Fruit fly (Drosophila melanogaster) whole organism, embryonic: ENCODE data around the gene Dlc90F.
A peak's percentile ranks its signal among the peaks of the same experiment; 100 is the strongest.

Source experiments
- Ada2b ChIP-seq: fragments of 200-800 bp; sonication (Bioruptor generic); IDR thresholded peaks from 2 replicates; pipeline ENCODE4 v1.3.6; 2022; ENCODE audit warnings: missing biosample characterization, missing genetic modification characterization
- Atf-2 ChIP-seq: fragments of 200-800 bp; sonication (Bioruptor generic); optimal IDR thresholded peaks from 2 replicates; lab custom pipeline; 2016; ENCODE audit warnings: missing biosample characterization, missing genetic modification characterization
- Blimp-1 ChIP-seq: fragments of 200-800 bp; sonication (Bioruptor generic); optimal IDR thresholded peaks from 3 replicates; lab custom pipeline; 2018; ENCODE audit warnings: missing biosample characterization, missing genetic modification characterization, mild to moderate bottlenecking, moderate library complexity, missing genetic modification reagents
- CG13775 ChIP-seq: fragments of 200-800 bp; sonication (Bioruptor generic); optimal IDR thresholded peaks from 3 replicates; lab custom pipeline; 2017; ENCODE audit warnings: missing biosample characterization, mild to moderate bottlenecking, missing genetic modification characterization
- CG17568 ChIP-seq: fragments of 200-800 bp; sonication (Bioruptor generic); optimal IDR thresholded peaks from 2 replicates; lab custom pipeline; 2018; ENCODE audit warnings: missing biosample characterization, mild to moderate bottlenecking, missing genetic modification characterization, moderate library complexity
- CG17612 ChIP-seq: fragments of 200-800 bp; sonication (Bioruptor generic); IDR thresholded peaks from 2 replicates; pipeline ENCODE4 v1.3.6; 2022; ENCODE audit warnings: missing biosample characterization, missing genetic modification characterization
- CG17912 ChIP-seq: fragments of 200-800 bp; sonication (Bioruptor generic); optimal IDR thresholded peaks from 2 replicates; lab custom pipeline; 2018; ENCODE audit warnings: missing biosample characterization, mild to moderate bottlenecking, missing genetic modification characterization
- CG31441 ChIP-seq: fragments of 200-800 bp; sonication (Bioruptor generic); IDR thresholded peaks from 2 replicates; pipeline ENCODE4 v1.3.6; 2022; ENCODE audit warnings: missing biosample characterization, missing genetic modification characterization
- CG33213 ChIP-seq: fragments of 200-800 bp; sonication (Bioruptor generic); optimal IDR thresholded peaks from 3 replicates; lab custom pipeline; 2016; ENCODE audit warnings: missing biosample characterization, missing genetic modification characterization
- CG3407 ChIP-seq: fragments of 200-800 bp; sonication (Bioruptor generic); optimal IDR thresholded peaks from 2 replicates; lab custom pipeline; 2018; ENCODE audit warnings: missing biosample characterization, mild to moderate bottlenecking, missing genetic modification characterization
- CG6654 ChIP-seq: fragments of 200-800 bp; sonication (Bioruptor generic); optimal IDR thresholded peaks from 2 replicates; lab custom pipeline; 2017; ENCODE audit warnings: missing biosample characterization, mild to moderate bottlenecking, missing genetic modification characterization
- CG7745 ChIP-seq: fragments of 200-800 bp; sonication (Bioruptor generic); optimal IDR thresholded peaks from 2 replicates; lab custom pipeline; 2018; ENCODE audit warnings: missing biosample characterization, mild to moderate bottlenecking, missing genetic modification characterization, moderate library complexity
- Gsc ChIP-seq: fragments of 200-800 bp; sonication (Bioruptor generic); IDR thresholded peaks from 2 replicates; pipeline ENCODE4 v1.3.6; 2022; ENCODE audit warnings: missing biosample characterization, missing genetic modification characterization
- H2.0 ChIP-seq: fragments of 200-800 bp; sonication (Bioruptor generic); IDR thresholded peaks from 2 replicates; pipeline ENCODE4 v1.3.6; 2022; ENCODE audit warnings: missing biosample characterization, missing genetic modification characterization
- HmgD ChIP-seq: fragments of 200-800 bp; sonication (Bioruptor generic); optimal IDR thresholded peaks from 3 replicates; lab custom pipeline; 2016; ENCODE audit warnings: missing biosample characterization, missing genetic modification characterization
- MTF-1 ChIP-seq: fragments of 200-800 bp; sonication (Bioruptor generic); optimal IDR thresholded peaks from 2 replicates; lab custom pipeline; 2018; ENCODE audit warnings: missing biosample characterization, mild to moderate bottlenecking, missing genetic modification characterization, borderline replicate concordance
- Myb ChIP-seq: fragments of 200-800 bp; sonication (Bioruptor generic); optimal IDR thresholded peaks from 2 replicates; lab custom pipeline; 2016; ENCODE audit warnings: missing biosample characterization, missing genetic modification characterization
- Nf-YC ChIP-seq: fragments of 200-800 bp; optimal IDR thresholded peaks from 3 replicates; lab custom pipeline; 2019; ENCODE audit warnings: missing biosample characterization, mild to moderate bottlenecking, missing genetic modification characterization, moderate library complexity
- PHDP ChIP-seq: fragments of 200-800 bp; sonication (Bioruptor generic); optimal IDR thresholded peaks from 3 replicates; lab custom pipeline; 2018; ENCODE audit warnings: missing biosample characterization, mild to moderate bottlenecking, missing genetic modification characterization, moderate library complexity
- Pdp1 ChIP-seq, 2 experiments: fragments of 200-800 bp; sonication (Bioruptor generic); optimal IDR thresholded peaks; 3 replicates each; lab custom pipeline; 2016; ENCODE audit warnings: missing biosample characterization in 2 of 2, missing genetic modification characterization in 2 of 2, mild to moderate bottlenecking in 1 of 2, moderate library complexity in 1 of 2
- Scr ChIP-seq: fragments of 200-800 bp; sonication (Bioruptor generic); IDR thresholded peaks from 2 replicates; pipeline ENCODE4 v1.3.6; 2022; ENCODE audit warnings: missing biosample characterization, missing genetic modification characterization; ENCODE audit not compliant: partially characterized antibody
- TFAM ChIP-seq: fragments of 200-800 bp; sonication (Bioruptor generic); optimal IDR thresholded peaks from 2 replicates; lab custom pipeline; 2017; ENCODE audit warnings: missing biosample characterization, missing genetic modification characterization, inconsistent platforms
- Xbp1 ChIP-seq: fragments of 200-800 bp; sonication (Bioruptor generic); optimal IDR thresholded peaks from 3 replicates; lab custom pipeline; 2016; ENCODE audit warnings: missing biosample characterization, mild to moderate bottlenecking, missing genetic modification characterization
- br ChIP-seq: fragments of >200 bp; optimal IDR thresholded peaks from 2 replicates; lab custom pipeline; 2017
- chif ChIP-seq, 2 experiments: fragments of 200-800 bp; sonication (Bioruptor generic); optimal IDR thresholded peaks; 3 replicates each; lab custom pipeline; 2016; ENCODE audit warnings: missing biosample characterization in 2 of 2, missing genetic modification characterization in 2 of 2
- ci ChIP-seq: fragments of 200-800 bp; sonication (Bioruptor generic); IDR thresholded peaks from 3 replicates; pipeline ENCODE4 v1.3.6; 2022; ENCODE audit warnings: missing biosample characterization, missing genetic modification characterization
- crol ChIP-seq: fragments of 200-800 bp; sonication (Bioruptor generic); IDR thresholded peaks from 2 replicates; pipeline ENCODE4 v1.3.6; 2022; ENCODE audit warnings: missing biosample characterization, missing genetic modification characterization
- crp ChIP-seq, 2 experiments: fragments of 200-800 bp; sonication (Bioruptor generic); optimal IDR thresholded peaks; 2 replicates in 1 of 2; 3 replicates in 1 of 2; lab custom pipeline; 2017; ENCODE audit warnings: missing biosample characterization in 2 of 2, missing genetic modification characterization in 2 of 2, mild to moderate bottlenecking in 1 of 2, moderate library complexity in 1 of 2
- exex ChIP-seq: fragments of 200-800 bp; sonication (Bioruptor generic); optimal IDR thresholded peaks from 4 replicates; lab custom pipeline; 2018; ENCODE audit warnings: missing biosample characterization, mild to moderate bottlenecking, missing genetic modification characterization, moderate library complexity
- fd96Cb ChIP-seq: fragments of 200-800 bp; sonication (Bioruptor generic); optimal IDR thresholded peaks from 2 replicates; lab custom pipeline; 2018; ENCODE audit warnings: missing biosample characterization, mild to moderate bottlenecking, missing genetic modification characterization, moderate library complexity
- gro ChIP-seq: fragments of 200-800 bp; sonication (Bioruptor generic); optimal IDR thresholded peaks from 2 replicates; lab custom pipeline; 2016; ENCODE audit warnings: missing biosample characterization, missing genetic modification characterization
- mld ChIP-seq: fragments of 200-800 bp; sonication (Bioruptor generic); IDR thresholded peaks from 3 replicates; pipeline ENCODE4 v1.3.6; 2022; ENCODE audit warnings: missing biosample characterization, missing genetic modification characterization; ENCODE audit not compliant: partially characterized antibody
- ranshi ChIP-seq: fragments of 200-800 bp; sonication (Bioruptor generic); IDR thresholded peaks from 2 replicates; pipeline ENCODE4 v1.3.6; 2022; ENCODE audit warnings: missing biosample characterization, missing genetic modification characterization
- sc ChIP-seq, 3 experiments: fragments of >200 bp in 2 of 3; fragments of 200-800 bp in 1 of 3; sonication (Bioruptor generic) in 1 of 3; optimal IDR thresholded peaks; 2 replicates in 2 of 3; 3 replicates in 1 of 3; lab custom pipeline; 2017; ENCODE audit warnings: mild to moderate bottlenecking in 1 of 3, missing biosample characterization in 1 of 3, missing genetic modification characterization in 1 of 3, missing genetic modification reagents in 1 of 3
- twi ChIP-seq: fragments of 200-800 bp; optimal IDR thresholded peaks from 2 replicates; lab custom pipeline; 2019; ENCODE audit warnings: missing biosample characterization, mild to moderate bottlenecking, missing genetic modification characterization, moderate library complexity
- unpg ChIP-seq: fragments of 200-800 bp; sonication (Bioruptor generic); optimal IDR thresholded peaks from 3 replicates; lab custom pipeline; 2018; ENCODE audit warnings: missing biosample characterization, mild to moderate bottlenecking, missing genetic modification characterization, moderate library complexity
- vnd ChIP-seq: fragments of 200-800 bp; sonication (Bioruptor generic); IDR thresholded peaks from 3 replicates; pipeline ENCODE4 v1.3.6; 2022; ENCODE audit warnings: missing biosample characterization, missing genetic modification characterization; ENCODE audit not compliant: partially characterized antibody
- wor ChIP-seq: fragments of 200-800 bp; sonication (Bioruptor generic); IDR thresholded peaks from 2 replicates; pipeline ENCODE4 v1.3.6; 2022; ENCODE audit warnings: missing biosample characterization, missing genetic modification characterization
- z ChIP-seq: fragments of 200-800 bp; sonication (Bioruptor generic); IDR thresholded peaks from 3 replicates; pipeline ENCODE4 v1.3.6; 2022; ENCODE audit warnings: missing biosample characterization, missing genetic modification characterization
- zen2 ChIP-seq: fragments of 200-800 bp; sonication (Bioruptor generic); IDR thresholded peaks from 3 replicates; pipeline ENCODE4 v1.3.6; 2022; ENCODE audit warnings: missing biosample characterization, missing genetic modification characterization; ENCODE audit not compliant: partially characterized antibody

Dlc90F gene

dm6 chr3R:18274328-18275098, 24.5 kb upstream of the Dlc90F start, which contains the start of the genes Vps39 and eIF1A (continued):
- TF ChIP-seq fd96Cb (tag; lab: Kevin White, UChicago) = no peak
- TF ChIP-seq ci (GFP tag; lab: Robert Waterston, UW) = no peak
- TF ChIP-seq Xbp1 (GFP tag; lab: Kevin White, UChicago) = peak; percentile 48
- no peak for TF ChIP-seq twi (tag; lab: Kevin White, UChicago)
- peak; percentile 43 for TF ChIP-seq gro (GFP tag; lab: Kevin White, UChicago)
- no peak for TF ChIP-seq H2.0 (GFP tag; lab: Robert Waterston, UW)
- TF ChIP-seq chif (GFP tag; optimal IDR thresholded peaks at IDR 0.05; lab: Kevin White, UChicago) = peak in 1 of 2 experiments; percentile 23
- peak; percentile 5 for TF ChIP-seq CG33213
- TF ChIP-seq wor (GFP tag; lab: Robert Waterston, UW) = no peak
- TF ChIP-seq Pdp1 (GFP tag; optimal IDR thresholded peaks at IDR 0.05; lab: Kevin White, UChicago) = peak in 1 of 2 experiments; percentile 38
- TF ChIP-seq CG17568 = no peak
- peak; percentile 89 for TF ChIP-seq vnd (GFP tag; lab: Robert Waterston, UW)
- no peak for TF ChIP-seq HmgD
- no peak for TF ChIP-seq z
- TF ChIP-seq TFAM (GFP tag; lab: Kevin White, UChicago) = no peak
- no peak for TF ChIP-seq CG3407
- peak; percentile 52 for TF ChIP-seq Myb
- TF ChIP-seq br (lab: Kevin White, UChicago) = no peak
- TF ChIP-seq CG17612 (GFP tag; lab: Robert Waterston, UW) = no peak
- peak; percentile 71; the same call in 1 of the 3 replicates for TF ChIP-seq zen2 (GFP tag; lab: Robert Waterston, UW)
- TF ChIP-seq Ada2b (GFP tag; lab: Robert Waterston, UW) = no peak
- peak in 1 of 2 experiments; percentile 69 for TF ChIP-seq crp (GFP tag; optimal IDR thresholded peaks at IDR 0.05; lab: Kevin White, UChicago)
- no peak for TF ChIP-seq MTF-1 (GFP tag; lab: Kevin White, UChicago)
- TF ChIP-seq mld (GFP tag; lab: Robert Waterston, UW) = peak; percentile 58; the same call in 1 of the 3 replicates
- TF ChIP-seq ranshi (GFP tag; lab: Robert Waterston, UW) = no peak
- no peak for TF ChIP-seq CG7745 (tag; lab: Kevin White, UChicago)
- TF ChIP-seq CG17912 (GFP tag; lab: Kevin White, UChicago) = no peak
- TF ChIP-seq CG13775 = peak; percentile 17
- TF ChIP-seq unpg = peak; percentile 12
- no peak for TF ChIP-seq Blimp-1 (GFP tag; lab: Kevin White, UChicago)
- no peak for TF ChIP-seq sc (optimal IDR thresholded peaks at IDR 0.05; lab: Kevin White, UChicago)
- TF ChIP-seq sc (GFP tag; optimal IDR thresholded peaks at IDR 0.05; lab: Kevin White, UChicago) = no peak
- no peak for TF ChIP-seq Atf-2 (GFP tag; lab: Kevin White, UChicago)
- TF ChIP-seq crol (GFP tag; lab: Robert Waterston, UW) = no peak
- 0 out of 2 replicates have a peak, but pooled peaks have one; percentile 30 for TF ChIP-seq CG31441 (GFP tag; lab: Robert Waterston, UW)
- peak; percentile 39 for TF ChIP-seq PHDP (tag; lab: Kevin White, UChicago)
- TF ChIP-seq Scr = peak; percentile 92
- no peak for TF ChIP-seq CG6654 (GFP tag; lab: Kevin White, UChicago)
- TF ChIP-seq Nf-YC = peak; percentile 56
- no peak for TF ChIP-seq exex (tag; lab: Kevin White, UChicago)
- TF ChIP-seq Gsc (GFP tag; lab: Robert Waterston, UW) = no peak
